Worm (Caenorhabditis elegans) whole organism, young adult: ENCODE data around the gene srh-146.

Source experiments
- B0019.2 ChIP-seq: fragments of 200-800 bp; sonication (Bioruptor generic); conservative IDR thresholded peaks from 2 replicates; pipeline ENCODE4 v1.3.6; 2022; ENCODE audit warnings: missing genetic modification reagents, missing genetic modification characterization, missing compliant biosample characterization
- dpl-1 ChIP-seq: fragments of 150-350 bp; optimal IDR thresholded peaks from 2 replicates; lab custom pipeline; 2014; ENCODE audit warnings: missing biosample characterization, missing genetic modification reagents, missing genetic modification characterization

- TF ChIP-seq B0019.2 (GFP tag; lab: Robert Waterston, UW) (no peak), dpl-1 (GFP tag; lab: Kevin White, UChicago) (no peak)
Observed at ce11 chrV:2960894-2961293, 46.8 kb downstream of the srh-146 start, which contains the start of gene srw-144.
